Fruit fly (Drosophila melanogaster) whole organism, embryonic: ENCODE data around the gene CG15034.

ENCODE experiments used
- BEAF-32 ChIP-seq: fragments of 200-800 bp; sonication (Bioruptor generic); optimal IDR thresholded peaks from 3 replicates; lab custom pipeline; 2017; ENCODE audit warnings: missing biosample characterization, missing genetic modification characterization, mild to moderate bottlenecking, moderate library complexity, missing genetic modification reagents
- Blimp-1 ChIP-seq: fragments of 200-800 bp; sonication (Bioruptor generic); optimal IDR thresholded peaks from 3 replicates; lab custom pipeline; 2018; ENCODE audit warnings: missing biosample characterization, missing genetic modification characterization, mild to moderate bottlenecking, moderate library complexity, missing genetic modification reagents
- CG31365 ChIP-seq: fragments of 200-800 bp; sonication (Bioruptor generic); optimal IDR thresholded peaks from 2 replicates; lab custom pipeline; 2018; ENCODE audit warnings: missing biosample characterization, mild to moderate bottlenecking, missing genetic modification characterization
- CG4617 ChIP-seq: fragments of 200-800 bp; sonication (Bioruptor generic); optimal IDR thresholded peaks from 3 replicates; lab custom pipeline; 2016; ENCODE audit warnings: missing biosample characterization, missing genetic modification characterization, borderline replicate concordance
- Dip3 ChIP-seq: fragments of 200-800 bp; sonication (Bioruptor generic); optimal IDR thresholded peaks from 3 replicates; lab custom pipeline; 2016; ENCODE audit warnings: missing biosample characterization, missing genetic modification characterization
- Hmr ChIP-seq: fragments of 200-800 bp; sonication (Bioruptor generic); optimal IDR thresholded peaks from 3 replicates; lab custom pipeline; 2017; ENCODE audit warnings: mild to moderate bottlenecking, missing biosample characterization, missing genetic modification reagents, missing genetic modification characterization
- Kr ChIP-seq: fragments of 200-800 bp; sonication (Bioruptor generic); optimal IDR thresholded peaks from 2 replicates; lab custom pipeline; 2017; ENCODE audit warnings: missing biosample characterization, mild to moderate bottlenecking, missing genetic modification characterization
- Lpt ChIP-seq: fragments of >200 bp; optimal IDR thresholded peaks from 2 replicates; lab custom pipeline; 2018; ENCODE audit warnings: missing biosample characterization, missing genetic modification characterization
- fd64A ChIP-seq: fragments of 200-800 bp; sonication (Bioruptor generic); optimal IDR thresholded peaks from 3 replicates; lab custom pipeline; 2018; ENCODE audit warnings: missing biosample characterization, mild to moderate bottlenecking, missing genetic modification characterization
- prd ChIP-seq, 3 experiments: fragments of >200 bp in 2 of 3; fragments of 200-800 bp in 1 of 3; sonication (Bioruptor generic) in 1 of 3; optimal IDR thresholded peaks in 2 of 3; IDR thresholded peaks in 1 of 3; 2 replicates in 2 of 3; 3 replicates in 1 of 3; pipeline versions ENCODE4 v1.3.6 to Lab custom; 2017 to 2022; ENCODE audit warnings: missing biosample characterization in 1 of 3, missing genetic modification characterization in 1 of 3
- slp2 ChIP-seq: fragments of 200-800 bp; sonication (Bioruptor generic); optimal IDR thresholded peaks from 2 replicates; lab custom pipeline; 2016; ENCODE audit warnings: missing biosample characterization, missing genetic modification characterization
- tgo ChIP-seq: fragments of 200-800 bp; sonication (Bioruptor generic); IDR thresholded peaks from 3 replicates; pipeline ENCODE4 v1.3.6; 2022; ENCODE audit warnings: missing biosample characterization, missing genetic modification characterization
- unpg ChIP-seq: fragments of 200-800 bp; sonication (Bioruptor generic); optimal IDR thresholded peaks from 3 replicates; lab custom pipeline; 2018; ENCODE audit warnings: missing biosample characterization, mild to moderate bottlenecking, missing genetic modification characterization, moderate library complexity

DNA sequence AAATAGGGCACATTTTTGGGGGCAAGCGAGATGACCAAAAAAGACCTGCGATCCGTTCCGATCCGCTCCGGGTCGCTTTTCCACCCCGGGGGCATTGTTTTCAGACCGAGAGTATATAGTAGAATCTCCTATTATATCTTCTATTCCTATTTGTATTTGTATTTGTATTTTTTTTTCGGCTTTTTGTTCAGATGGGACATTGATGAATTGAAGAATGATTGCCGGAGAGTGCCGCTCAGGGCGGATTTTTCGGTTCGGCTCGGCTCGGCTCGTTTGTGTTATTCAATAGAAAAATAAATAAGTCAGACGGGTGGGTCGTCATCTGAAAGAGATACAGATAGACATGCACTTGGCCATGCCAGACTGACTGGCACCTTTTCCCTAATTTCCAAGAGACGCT, 25.5 kb downstream of the CG15034 start:
- TF ChIP-seq Kr (GFP tag; lab: Kevin White, UChicago), result no peak
- no peak for TF ChIP-seq Dip3 (GFP tag; lab: Kevin White, UChicago)
- no peak for TF ChIP-seq Lpt (GFP tag; lab: Kevin White, UChicago)
- no peak for TF ChIP-seq BEAF-32 (GFP tag; lab: Kevin White, UChicago)
- TF ChIP-seq prd (optimal IDR thresholded peaks at IDR 0.05; lab: Kevin White, UChicago), result no peak
- TF ChIP-seq prd (GFP tag; IDR thresholded peaks at IDR 0.05; lab: Robert Waterston, UW), result no peak
- no peak for TF ChIP-seq tgo (GFP tag; lab: Robert Waterston, UW)
- TF ChIP-seq unpg (GFP tag; lab: Kevin White, UChicago), result no peak
- no peak for TF ChIP-seq slp2
- no peak for TF ChIP-seq Hmr (GFP tag; lab: Kevin White, UChicago)
- no peak for TF ChIP-seq CG4617
- TF ChIP-seq CG31365 (tag; lab: Kevin White, UChicago), result no peak
- no peak for TF ChIP-seq fd64A (GFP tag; lab: Kevin White, UChicago)
- no peak for TF ChIP-seq Blimp-1 (GFP tag; lab: Kevin White, UChicago)
